Worm (Caenorhabditis elegans) whole organism, L2 larva: ENCODE results near the gene cul-2.

Source experiments
- ZK546.5 ChIP-seq: sonication (generic microtip); optimal IDR thresholded peaks from 2 replicates; lab custom pipeline; 2017; ENCODE audit warnings: missing biosample characterization, missing genetic modification characterization
- egl-27 ChIP-seq: sonication (generic microtip); optimal IDR thresholded peaks from 3 replicates; lab custom pipeline; 2017; ENCODE audit warnings: missing biosample characterization, missing genetic modification reagents, missing genetic modification characterization
- fos-1 ChIP-seq: fragments of 150-350 bp; optimal IDR thresholded peaks from 2 replicates; lab custom pipeline; 2014; ENCODE audit warnings: missing biosample characterization, missing genetic modification characterization
- lin-39 ChIP-seq: fragments of 150-350 bp; optimal IDR thresholded peaks from 2 replicates; lab custom pipeline; 2014; ENCODE audit warnings: missing biosample characterization, missing genetic modification reagents, missing genetic modification characterization
- nhr-11 ChIP-seq: fragments of 150-350 bp; optimal IDR thresholded peaks from 2 replicates; lab custom pipeline; 2014; ENCODE audit warnings: missing biosample characterization, missing genetic modification characterization
- nhr-21 ChIP-seq: fragments of 150-350 bp; optimal IDR thresholded peaks from 2 replicates; lab custom pipeline; 2014; ENCODE audit warnings: missing biosample characterization, missing genetic modification characterization
- nhr-23 ChIP-seq: fragments of 150-350 bp; optimal IDR thresholded peaks from 2 replicates; lab custom pipeline; 2014; ENCODE audit warnings: missing biosample characterization, missing genetic modification reagents, missing genetic modification characterization
- skn-1 ChIP-seq: sonication (generic microtip); optimal IDR thresholded peaks from 2 replicates; lab custom pipeline; 2017; ENCODE audit warnings: missing biosample characterization, missing genetic modification characterization
- snpc-4 ChIP-seq: fragments of 150-350 bp; optimal IDR thresholded peaks from 2 replicates; lab custom pipeline; 2014; ENCODE audit warnings: missing biosample characterization, missing genetic modification characterization
- unc-55 ChIP-seq: fragments of 150-350 bp; sonication (generic microtip); optimal IDR thresholded peaks from 3 replicates; lab custom pipeline; 2014; ENCODE audit warnings: missing biosample characterization, missing genetic modification reagents, missing genetic modification characterization
- ztf-4 ChIP-seq: fragments of 150-350 bp; optimal IDR thresholded peaks from 2 replicates; lab custom pipeline; 2014; ENCODE audit warnings: missing biosample characterization, missing genetic modification characterization

DNA sequence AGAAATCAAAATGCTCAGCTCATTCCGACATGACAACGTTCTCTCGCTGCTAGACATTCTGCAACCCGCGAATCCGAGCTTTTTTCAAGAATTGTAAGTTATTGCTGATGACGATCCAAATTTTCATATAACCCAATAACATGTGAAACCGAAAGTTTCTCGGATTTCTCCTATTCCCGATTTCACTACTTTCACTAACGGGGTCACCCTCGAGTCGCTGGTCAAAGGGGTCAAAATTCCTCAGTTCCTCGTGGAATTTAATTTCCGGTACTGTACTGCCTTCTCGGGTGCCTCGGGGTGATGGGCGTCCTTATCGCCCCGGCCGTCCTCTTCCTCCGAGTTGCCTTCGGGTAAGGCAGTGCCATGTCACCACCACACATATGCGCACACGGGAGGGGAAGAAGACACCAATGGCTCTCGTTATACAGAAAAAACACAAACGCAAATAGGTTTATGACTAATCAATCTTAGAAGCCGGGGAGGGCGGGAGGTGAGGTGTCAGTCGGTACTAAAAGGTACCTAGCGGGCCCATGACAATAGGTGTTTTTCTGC, 33.2 kb downstream of the cul-2 start:
- TF ChIP-seq ztf-4 (tag; lab: Kevin White, UChicago), result no peak
- TF ChIP-seq ZK546.5 (tag; lab: Kevin White, UChicago), result no peak
- no peak for TF ChIP-seq fos-1 (tag; lab: Kevin White, UChicago)
- TF ChIP-seq nhr-23 (tag; lab: Kevin White, UChicago), result no peak
- no peak for TF ChIP-seq nhr-11 (tag; lab: Kevin White, UChicago)
- TF ChIP-seq egl-27 (tag; lab: Kevin White, UChicago), result no peak
- TF ChIP-seq skn-1 (tag; lab: Kevin White, UChicago), result no peak
- TF ChIP-seq nhr-21 (tag; lab: Kevin White, UChicago), result no peak
- TF ChIP-seq lin-39 (tag; lab: Kevin White, UChicago), result no peak
- no peak for TF ChIP-seq snpc-4 (tag; lab: Kevin White, UChicago)
- TF ChIP-seq unc-55, result no peak
